Worm (Caenorhabditis elegans): Measurements from ENCODE around the gene F19C6.2.

Gene F19C6.2

ce11 chrX:9999599-10000201 is 1.0 kb upstream of the F19C6.2 start (continued):
- TF ChIP-seq lin-13 (GFP tag; optimal IDR thresholded peaks at IDR 0.05) (no peak), Y105C5A.15 (GFP tag; IDR thresholded peaks at IDR 0.05) (no peak), arid-1 (GFP tag; conservative IDR thresholded peaks at IDR 0.05) (peak; percentile 57), ztf-7 (tag; optimal IDR thresholded peaks at IDR 0.05) (no peak), F26F4.8 (GFP tag; conservative IDR thresholded peaks at IDR 0.05) (no peak)

ce11 chrX:10008664-10009063 is 7.9 kb downstream of the F19C6.2 start, which contains the start of gene F19C6.3:
TSS of gene F19C6.3 (minus strand) at chrX:10008764.
- TF ChIP-seq zip-11 (GFP tag; IDR thresholded peaks at IDR 0.05): no peak
- no peak for TF ChIP-seq mes-2 (tag; optimal IDR thresholded peaks at IDR 0.05; ENCODE audit: poor library complexity, severe bottlenecking)
- TF ChIP-seq F37D6.2 (tag; optimal IDR thresholded peaks at IDR 0.05): no peak

DNA sequence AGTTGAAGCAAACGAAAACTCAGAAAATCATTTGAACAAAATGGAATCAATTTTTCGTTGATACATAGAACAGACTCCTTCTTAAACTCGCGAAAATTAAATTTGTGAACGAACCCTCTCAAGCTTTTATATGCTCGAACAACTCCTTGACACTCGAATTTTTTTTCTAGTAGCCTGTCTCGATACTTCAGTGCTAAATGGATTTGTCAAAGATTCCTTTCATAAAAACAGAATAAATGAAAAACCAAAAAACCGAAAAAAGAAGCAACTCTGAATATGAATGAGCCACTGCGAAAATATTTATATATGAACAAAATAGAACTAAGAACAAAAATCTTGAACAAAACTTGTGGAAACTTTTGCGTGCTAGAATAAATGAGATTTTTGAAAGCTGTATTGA is 9.2 kb downstream of the F19C6.2 start:
- TF ChIP-seq nhr-111 (GFP tag; optimal IDR thresholded peaks at IDR 0.05) (no peak), saeg-2 (GFP tag; IDR thresholded peaks at IDR 0.05) (no peak), madf-9 (GFP tag; conservative IDR thresholded peaks at IDR 0.05) (no peak), madf-5 (GFP tag; IDR thresholded peaks at IDR 0.05) (no peak), mep-1 (tag; optimal IDR thresholded peaks at IDR 0.05) (no peak), nhr-25 (tag; optimal IDR thresholded peaks at IDR 0.05; ENCODE audit: borderline replicate concordance, insufficient read depth) (no peak), fkh-10 (GFP tag; optimal IDR thresholded peaks at IDR 0.05) (peak; percentile 56), ztf-7 (tag; optimal IDR thresholded peaks at IDR 0.05) (no peak), hlh-30 (tag; optimal IDR thresholded peaks at IDR 0.05; ENCODE audit: insufficient read depth) (no peak), ctbp-1 (GFP tag; IDR thresholded peaks at IDR 0.05) (peak; percentile 34; the same call in 1 of the 2 replicates), aha-1 (tag) (no peak), ces-1 (GFP tag; optimal IDR thresholded peaks at IDR 0.05) (peak; percentile 9)

DNA sequence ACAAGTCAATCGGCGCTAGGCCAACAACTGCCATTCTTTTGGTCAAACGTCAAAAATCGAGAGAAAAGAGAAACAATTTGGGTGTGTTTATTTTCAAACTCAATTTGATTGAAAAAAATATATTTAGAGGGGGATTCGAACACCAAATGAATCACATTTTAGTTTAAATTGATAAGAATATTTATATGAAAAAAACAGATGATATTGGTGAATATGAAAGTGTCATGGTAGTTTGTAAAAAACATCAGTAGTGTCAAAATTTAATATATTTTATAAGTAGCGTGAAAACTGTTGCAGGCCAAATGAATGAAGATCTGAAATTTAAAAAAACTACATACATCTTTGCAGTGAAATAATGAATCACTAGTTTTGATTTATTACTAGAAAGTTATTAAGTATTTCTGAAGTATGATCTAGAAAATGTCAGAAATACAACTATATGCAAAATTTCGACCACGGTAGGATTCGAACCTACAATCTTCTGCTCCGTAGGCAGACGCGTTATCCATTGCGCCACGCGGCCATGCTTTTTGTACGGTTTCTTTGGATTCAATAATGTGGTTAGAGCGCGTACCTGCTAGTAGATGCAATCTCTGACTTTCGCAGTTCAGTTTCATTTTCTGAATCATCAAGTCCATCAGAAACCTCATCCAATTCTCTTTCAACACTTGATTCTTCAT is 17.4 kb downstream of the F19C6.2 start, which contains the start of gene F19C6.4:
Gene F19C6.4, minus strand, starts transcription at position 51 of the 680 bp plus-strand sequence.
- 0 out of 2 replicates have a peak, but pooled peaks have one; percentile 41 for TF ChIP-seq madf-9 (GFP tag; conservative IDR thresholded peaks at IDR 0.05)
- no peak for TF ChIP-seq F10B5.3 (tag; optimal IDR thresholded peaks at IDR 0.05)
- TF ChIP-seq dmd-8 (GFP tag; IDR thresholded peaks at IDR 0.05): peak; percentile 42; the same call in 1 of the 2 replicates
- no peak for TF ChIP-seq zip-2 (tag; optimal IDR thresholded peaks at IDR 0.05)
- 0 out of 2 replicates have a peak, but pooled peaks have one; percentile 43 for TF ChIP-seq ZK337.2 (GFP tag; IDR thresholded peaks at IDR 0.05)
- no peak for TF ChIP-seq daf-16 (GFP tag; optimal IDR thresholded peaks at IDR 0.05)
- TF ChIP-seq daf-16 (tag; optimal IDR thresholded peaks at IDR 0.05): peak; percentile 65
- TF ChIP-seq dmd-6 (GFP tag; IDR thresholded peaks at IDR 0.05): 0 out of 2 replicates have a peak, but pooled peaks have one; percentile 11
- peak; percentile 90 for TF ChIP-seq snpc-1.2 (GFP tag; IDR thresholded peaks at IDR 0.05)
- 0 out of 2 replicates have a peak, but pooled peaks have one; percentile 36 for TF ChIP-seq hmg-1.1 (GFP tag; IDR thresholded peaks at IDR 0.05)
- TF ChIP-seq daf-12 (tag; optimal IDR thresholded peaks at IDR 0.05): no peak
- peak; percentile 75 for TF ChIP-seq tra-1 (GFP tag; IDR thresholded peaks at IDR 0.05)
- TF ChIP-seq aha-1 (tag): peak; percentile 63
- TF ChIP-seq dve-1 (tag; optimal IDR thresholded peaks at IDR 0.05; ENCODE audit: insufficient read depth): peak; percentile 36
- peak; percentile 82 for TF ChIP-seq arid-1 (GFP tag; conservative IDR thresholded peaks at IDR 0.05)
- TF ChIP-seq daf-19 (GFP tag; conservative IDR thresholded peaks at IDR 0.05): peak; percentile 75
- TF ChIP-seq vab-7 (GFP tag; IDR thresholded peaks at IDR 0.05): peak; percentile 55; the same call in 1 of the 2 replicates
- peak; percentile 4 for TF ChIP-seq T20F7.1 (GFP tag; optimal IDR thresholded peaks at IDR 0.05)
- no peak for TF ChIP-seq unc-130 (GFP tag; optimal IDR thresholded peaks at IDR 0.05)
- peak in 1 of 2 experiments; percentile 50; a peak in 1 of 4 replicates for TF ChIP-seq madf-5 (GFP tag; IDR thresholded peaks at IDR 0.05)
- TF ChIP-seq nhr-48 (tag; optimal IDR thresholded peaks at IDR 0.05): peak; percentile 3
- TF ChIP-seq pha-4 (GFP tag; IDR thresholded peaks at IDR 0.05): peak; percentile 53; the same call in 1 of the 2 replicates
- no peak for TF ChIP-seq pha-4 (tag; optimal IDR thresholded peaks at IDR 0.05)
- TF ChIP-seq hlh-30 (tag; optimal IDR thresholded peaks at IDR 0.05; ENCODE audit: insufficient read depth): no peak
- TF ChIP-seq Y105C5A.15 (GFP tag; IDR thresholded peaks at IDR 0.05): 0 out of 2 replicates have a peak, but pooled peaks have one; percentile 74

All from whole organism, L4 larva.